Fruit fly (Drosophila melanogaster): Measurements from ENCODE around the gene CG3982.

The CG3982 gene

dm6 chr3L:9460775-9461491 is 43.7 kb upstream of the CG3982 start, which contains the start of the genes CG3434 and CG44838 (continued):
- TF ChIP-seq CHES-1-like (GFP tag; optimal IDR thresholded peaks at IDR 0.05) (peak; percentile 75), slbo (GFP tag; IDR thresholded peaks at IDR 0.05) (peak; percentile 81), Gsc (GFP tag; IDR thresholded peaks at IDR 0.05) (no peak; the same call in 1 of the 2 replicates), en (GFP tag; optimal IDR thresholded peaks at IDR 0.05) (no peak), CG10366 (GFP tag; IDR thresholded peaks at IDR 0.05) (peak; percentile 80), C15 (GFP tag; IDR thresholded peaks at IDR 0.05) (peak; percentile 52; the same call in 1 of the 3 replicates), CG34224 (GFP tag; IDR thresholded peaks at IDR 0.05; ENCODE audit: partially characterized antibody) (0 out of 3 replicates have a peak, but pooled peaks have one; percentile 34), fd102C (GFP tag; optimal IDR thresholded peaks at IDR 0.05) (peak; percentile 31), hbn (GFP tag; IDR thresholded peaks at IDR 0.05; ENCODE audit: partially characterized antibody) (no peak), CG5180 (GFP tag; optimal IDR thresholded peaks at IDR 0.05) (peak; percentile 87), Hmx (GFP tag; optimal IDR thresholded peaks at IDR 0.05) (peak; percentile 26), jing (GFP tag; optimal IDR thresholded peaks at IDR 0.05) (no peak), CG4730 (GFP tag; IDR thresholded peaks at IDR 0.05) (peak; percentile 48; the same call in 1 of the 2 replicates), Side (GFP tag; optimal IDR thresholded peaks at IDR 0.05) (peak; percentile 65), sc (optimal IDR thresholded peaks at IDR 0.05) (no peak), sc (GFP tag; optimal IDR thresholded peaks at IDR 0.05) (peak; percentile 70), CG11247 (GFP tag; IDR thresholded peaks at IDR 0.05) (peak; percentile 62; the same call in 1 of the 2 replicates), CG10267 (tag; optimal IDR thresholded peaks at IDR 0.05) (peak; percentile 82), CG9876 (GFP tag; optimal IDR thresholded peaks at IDR 0.05) (peak; percentile 35), luna (GFP tag; optimal IDR thresholded peaks at IDR 0.05) (peak; percentile 28), Sry-δ (GFP tag; optimal IDR thresholded peaks at IDR 0.05) (peak; percentile 61), CG11695 (GFP tag; IDR thresholded peaks at IDR 0.05) (peak; percentile 67; the same call in 2 of the 3 replicates), hth (optimal IDR thresholded peaks at IDR 0.05) (no peak), Optix (GFP tag; IDR thresholded peaks at IDR 0.05) (peak; percentile 59; the same call in 2 of the 3 replicates), CG14965 (GFP tag; optimal IDR thresholded peaks at IDR 0.05; ENCODE audit: borderline replicate concordance) (no peak), Dek (tag; optimal IDR thresholded peaks at IDR 0.05) (peak; percentile 77), nerfin-2 (GFP tag; IDR thresholded peaks at IDR 0.05; ENCODE audit: partially characterized antibody) (no peak), NfI (GFP tag; optimal IDR thresholded peaks at IDR 0.05) (peak; percentile 72), Med (GFP tag) (peak; percentile 92), CG17328 (GFP tag; IDR thresholded peaks at IDR 0.05) (peak; percentile 74), Sox100B (GFP tag; optimal IDR thresholded peaks at IDR 0.05) (peak; percentile 71), pita (GFP tag; optimal IDR thresholded peaks at IDR 0.05) (no peak), CG2712 (tag; optimal IDR thresholded peaks at IDR 0.05) (peak; percentile 86), H15 (GFP tag; IDR thresholded peaks at IDR 0.05) (peak; percentile 74; the same call in 2 of the 3 replicates), CG17612 (GFP tag; IDR thresholded peaks at IDR 0.05) (no peak), Kr (GFP tag; optimal IDR thresholded peaks at IDR 0.05) (no peak), Doc3 (GFP tag; IDR thresholded peaks at IDR 0.05; ENCODE audit: partially characterized antibody) (no peak), h (optimal IDR thresholded peaks at IDR 0.05) (no peak), PHDP (tag; optimal IDR thresholded peaks at IDR 0.05) (peak; percentile 81), cad (GFP tag; optimal IDR thresholded peaks at IDR 0.05) (peak; percentile 15), zen2 (GFP tag; IDR thresholded peaks at IDR 0.05; ENCODE audit: partially characterized antibody) (no peak), CG8765 (GFP tag; IDR thresholded peaks at IDR 0.05) (peak; percentile 64), pho (GFP tag; optimal IDR thresholded peaks at IDR 0.05) (peak; percentile 82), CG17359 (tag; optimal IDR thresholded peaks at IDR 0.05) (peak; percentile 79), CG14014 (GFP tag; IDR thresholded peaks at IDR 0.05) (peak; percentile 70), Hey (tag; optimal IDR thresholded peaks at IDR 0.05) (peak; percentile 9), zfh1 (GFP tag; IDR thresholded peaks at IDR 0.05) (peak; percentile 68; the same call in 2 of the 3 replicates), ERR (GFP tag; optimal IDR thresholded peaks at IDR 0.05) (no peak), Hr39 (optimal IDR thresholded peaks at IDR 0.05) (no peak), Ravus (GFP tag; IDR thresholded peaks at IDR 0.05) (no peak; the same call in 1 of the 2 replicates)

Measured in whole organism, embryonic.